Worm (Caenorhabditis elegans) whole organism, L2 larva: ENCODE data around the gene W04E12.7.

Experiments
- ZK546.5 ChIP-seq: sonication (generic microtip); optimal IDR thresholded peaks from 2 replicates; lab custom pipeline; 2017; ENCODE audit warnings: missing biosample characterization, missing genetic modification characterization
- dmd-4 ChIP-seq: sonication (generic microtip); optimal IDR thresholded peaks from 2 replicates; lab custom pipeline; 2017; ENCODE audit warnings: missing biosample characterization, missing genetic modification characterization
- gmeb-1 ChIP-seq: fragments of 150-350 bp; optimal IDR thresholded peaks from 2 replicates; lab custom pipeline; 2014; ENCODE audit warnings: missing biosample characterization, missing genetic modification characterization
- lin-13 ChIP-seq: fragments of 150-350 bp; optimal IDR thresholded peaks from 2 replicates; lab custom pipeline; 2014; ENCODE audit warnings: missing biosample characterization, missing genetic modification reagents, missing genetic modification characterization
- lin-39 ChIP-seq: fragments of 150-350 bp; optimal IDR thresholded peaks from 2 replicates; lab custom pipeline; 2014; ENCODE audit warnings: missing biosample characterization, missing genetic modification reagents, missing genetic modification characterization
- nhr-10 ChIP-seq: sonication (generic microtip); optimal IDR thresholded peaks from 2 replicates; lab custom pipeline; 2017; ENCODE audit warnings: missing biosample characterization, missing genetic modification characterization
- nhr-12 ChIP-seq: fragments of 150-350 bp; optimal IDR thresholded peaks from 2 replicates; lab custom pipeline; 2014; ENCODE audit warnings: missing biosample characterization, missing genetic modification characterization
- unc-39 ChIP-seq: fragments of 150-350 bp; optimal IDR thresholded peaks from 2 replicates; lab custom pipeline; 2014; ENCODE audit warnings: missing biosample characterization, missing genetic modification characterization
- unc-62 ChIP-seq: fragments of 150-350 bp; optimal IDR thresholded peaks from 2 replicates; lab custom pipeline; 2014; ENCODE audit warnings: missing biosample characterization, missing genetic modification reagents, missing genetic modification characterization
- zag-1 ChIP-seq: fragments of 150-350 bp; optimal IDR thresholded peaks from 2 replicates; lab custom pipeline; 2014; ENCODE audit warnings: missing biosample characterization, missing genetic modification characterization
- ztf-4 ChIP-seq: fragments of 150-350 bp; optimal IDR thresholded peaks from 2 replicates; lab custom pipeline; 2014; ENCODE audit warnings: missing biosample characterization, missing genetic modification characterization

ce11 chrV:19741651-19742050 is 4.3 kb upstream of the W04E12.7 start, which contains the start of gene W04E12.3:
- TF ChIP-seq unc-39 (tag; lab: Kevin White, UChicago) (no peak), nhr-12 (no peak), gmeb-1 (tag; lab: Kevin White, UChicago) (no peak), ztf-4 (tag; lab: Kevin White, UChicago) (no peak), lin-13 (GFP tag; lab: Kevin White, UChicago) (no peak), unc-62 (no peak), zag-1 (no peak), lin-39 (no peak), dmd-4 (tag; lab: Kevin White, UChicago) (no peak), nhr-10 (tag; lab: Kevin White, UChicago) (no peak), ZK546.5 (tag; lab: Kevin White, UChicago) (no peak)
